Worm (Caenorhabditis elegans): ENCODE data around the gene ttr-16.

DNA sequence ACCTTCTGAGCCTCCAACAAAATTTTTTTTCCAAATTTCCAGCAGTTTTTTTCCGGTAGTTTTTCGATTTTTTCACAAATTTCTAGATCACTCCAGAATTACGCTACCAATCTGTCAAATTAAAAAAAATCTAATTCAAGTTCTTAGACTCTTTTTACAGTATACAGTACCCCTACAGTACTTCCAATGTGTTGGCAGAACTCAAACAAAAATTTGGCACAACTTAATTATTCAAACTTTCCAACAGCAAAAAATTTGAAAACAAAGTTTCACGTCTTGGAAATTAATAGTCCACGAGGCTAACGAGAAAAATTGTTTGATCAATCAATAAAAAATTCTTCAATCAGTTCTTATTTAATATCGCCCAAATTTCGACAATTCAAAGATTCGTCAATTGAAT is 14.1 kb downstream of the ttr-16 start, which contains the start of gene F36H1.3:
- TF ChIP-seq nhr-23 (tag; optimal IDR thresholded peaks at IDR 0.05), result no peak
- TF ChIP-seq jun-1 (tag; optimal IDR thresholded peaks at IDR 0.05), result no peak
- no peak for TF ChIP-seq elt-3 (tag; optimal IDR thresholded peaks at IDR 0.05)
